Fruit fly (Drosophila melanogaster) whole organism, embryonic: ENCODE measurements around the gene Prim1.
A peak's percentile ranks its signal among the peaks of the same experiment; 100 is the strongest.

Experiments
- ATbp ChIP-seq: fragments of 200-800 bp; sonication (Bioruptor generic); optimal IDR thresholded peaks from 2 replicates; lab custom pipeline; 2017; ENCODE audit warnings: missing biosample characterization, mild to moderate bottlenecking, missing genetic modification characterization, missing genetic modification reagents
- BtbVII ChIP-seq: fragments of 200-800 bp; sonication (Bioruptor generic); optimal IDR thresholded peaks from 3 replicates; lab custom pipeline; 2017; ENCODE audit warnings: missing biosample characterization, mild to moderate bottlenecking, missing genetic modification characterization
- CG10321 ChIP-seq: fragments of 200-800 bp; sonication (Bioruptor generic); IDR thresholded peaks from 2 replicates; pipeline ENCODE4 v1.3.6; 2022; ENCODE audit warnings: missing biosample characterization, missing genetic modification characterization
- CG10979 ChIP-seq: fragments of 200-800 bp; sonication (Bioruptor generic); optimal IDR thresholded peaks from 2 replicates; lab custom pipeline; 2018; ENCODE audit warnings: missing biosample characterization, mild to moderate bottlenecking, missing genetic modification characterization, moderate library complexity
- CG12299 ChIP-seq: fragments of 200-800 bp; sonication (Bioruptor generic); optimal IDR thresholded peaks from 2 replicates; lab custom pipeline; 2018; ENCODE audit warnings: missing biosample characterization, mild to moderate bottlenecking, missing genetic modification characterization
- CG13775 ChIP-seq: fragments of 200-800 bp; sonication (Bioruptor generic); optimal IDR thresholded peaks from 3 replicates; lab custom pipeline; 2017; ENCODE audit warnings: missing biosample characterization, mild to moderate bottlenecking, missing genetic modification characterization
- CG15479 ChIP-seq: fragments of 200-800 bp; sonication (Bioruptor generic); optimal IDR thresholded peaks from 3 replicates; lab custom pipeline; 2019; ENCODE audit warnings: missing biosample characterization, mild to moderate bottlenecking, missing genetic modification characterization, moderate library complexity
- CG17912 ChIP-seq: fragments of 200-800 bp; sonication (Bioruptor generic); optimal IDR thresholded peaks from 2 replicates; lab custom pipeline; 2018; ENCODE audit warnings: missing biosample characterization, mild to moderate bottlenecking, missing genetic modification characterization
- CG18476 ChIP-seq: fragments of 200-800 bp; sonication (Bioruptor generic); optimal IDR thresholded peaks from 2 replicates; lab custom pipeline; 2016; ENCODE audit warnings: missing biosample characterization, mild to moderate bottlenecking, missing genetic modification characterization
- CG2889 ChIP-seq: fragments of 200-800 bp; sonication (Bioruptor generic); IDR thresholded peaks from 3 replicates; pipeline ENCODE4 v1.3.6; 2022; ENCODE audit warnings: missing biosample characterization, missing genetic modification characterization
- CG32767 ChIP-seq: fragments of 200-800 bp; sonication (Bioruptor generic); IDR thresholded peaks from 2 replicates; pipeline ENCODE4 v1.3.6; 2022; ENCODE audit warnings: missing biosample characterization, missing genetic modification characterization
- CG33557 ChIP-seq: fragments of 200-800 bp; sonication (Bioruptor generic); optimal IDR thresholded peaks from 2 replicates; lab custom pipeline; 2019; ENCODE audit warnings: missing biosample characterization, mild to moderate bottlenecking, missing genetic modification characterization, moderate library complexity
- CG3838 ChIP-seq: fragments of 200-800 bp; sonication (Bioruptor generic); optimal IDR thresholded peaks from 3 replicates; lab custom pipeline; 2016; ENCODE audit warnings: missing biosample characterization, missing genetic modification characterization
- CG4730 ChIP-seq: fragments of 200-800 bp; sonication (Bioruptor generic); IDR thresholded peaks from 2 replicates; pipeline ENCODE4 v1.3.6; 2022; ENCODE audit warnings: missing biosample characterization, missing genetic modification characterization
- CG6791 ChIP-seq: fragments of 200-800 bp; sonication (Bioruptor generic); IDR thresholded peaks from 3 replicates; pipeline ENCODE4 v1.3.6; 2022; ENCODE audit warnings: missing biosample characterization, missing genetic modification characterization; ENCODE audit not compliant: partially characterized antibody
- CG6854 ChIP-seq: fragments of 200-800 bp; sonication (Bioruptor generic); optimal IDR thresholded peaks from 3 replicates; lab custom pipeline; 2017; ENCODE audit warnings: missing biosample characterization, mild to moderate bottlenecking, missing genetic modification characterization
- CG7786 ChIP-seq: fragments of 200-800 bp; sonication (Bioruptor generic); optimal IDR thresholded peaks from 2 replicates; lab custom pipeline; 2016; ENCODE audit warnings: missing biosample characterization, missing genetic modification characterization
- CG8359 ChIP-seq: fragments of 200-800 bp; sonication (Bioruptor generic); optimal IDR thresholded peaks from 2 replicates; lab custom pipeline; 2017; ENCODE audit warnings: missing biosample characterization, mild to moderate bottlenecking, missing genetic modification characterization, borderline replicate concordance
- CG8924 ChIP-seq: fragments of 200-800 bp; optimal IDR thresholded peaks from 3 replicates; lab custom pipeline; 2019; ENCODE audit warnings: missing biosample characterization, mild to moderate bottlenecking, missing genetic modification characterization, moderate library complexity
- CrebB ChIP-seq: fragments of 200-800 bp; sonication (Bioruptor generic); optimal IDR thresholded peaks from 3 replicates; lab custom pipeline; 2018; ENCODE audit warnings: missing biosample characterization, mild to moderate bottlenecking, missing genetic modification characterization
- D ChIP-seq, 2 experiments: fragments of 200-800 bp in 1 of 2; fragments of >200 bp in 1 of 2; sonication (Bioruptor generic) in 1 of 2; optimal IDR thresholded peaks; 2 replicates in 1 of 2; 3 replicates in 1 of 2; lab custom pipeline; 2017; ENCODE audit warnings: mild to moderate bottlenecking in 1 of 2, missing biosample characterization in 1 of 2, missing genetic modification characterization in 1 of 2, missing genetic modification reagents in 1 of 2
- Dad ChIP-seq: fragments of 200-800 bp; sonication (Bioruptor generic); optimal IDR thresholded peaks from 3 replicates; lab custom pipeline; 2016; ENCODE audit warnings: missing biosample characterization, missing genetic modification characterization
- Dek ChIP-seq: fragments of 200-800 bp; sonication (Bioruptor generic); optimal IDR thresholded peaks from 3 replicates; lab custom pipeline; 2019; ENCODE audit warnings: missing biosample characterization, mild to moderate bottlenecking, missing genetic modification characterization, moderate library complexity
- Dip2 ChIP-seq: fragments of 200-800 bp; sonication (Bioruptor generic); IDR thresholded peaks from 2 replicates; pipeline ENCODE4 v1.3.6; 2022; ENCODE audit warnings: missing biosample characterization, missing genetic modification characterization
- Dp ChIP-seq: fragments of 200-800 bp; sonication (Bioruptor generic); optimal IDR thresholded peaks from 2 replicates; lab custom pipeline; 2018; ENCODE audit warnings: missing biosample characterization, mild to moderate bottlenecking, missing genetic modification characterization, moderate library complexity
- HmgD ChIP-seq: fragments of 200-800 bp; sonication (Bioruptor generic); optimal IDR thresholded peaks from 3 replicates; lab custom pipeline; 2016; ENCODE audit warnings: missing biosample characterization, missing genetic modification characterization
- Hsf ChIP-seq: fragments of 200-800 bp; sonication (Bioruptor generic); optimal IDR thresholded peaks from 3 replicates; lab custom pipeline; 2016; ENCODE audit warnings: missing biosample characterization, missing genetic modification characterization
- Lim3 ChIP-seq: fragments of 200-800 bp; sonication (Bioruptor generic); IDR thresholded peaks from 2 replicates; pipeline ENCODE4 v1.3.6; 2022; ENCODE audit warnings: missing biosample characterization, missing genetic modification characterization
- MESR4 ChIP-seq: fragments of 200-800 bp; sonication (Bioruptor generic); optimal IDR thresholded peaks from 2 replicates; lab custom pipeline; 2018; ENCODE audit warnings: missing biosample characterization, mild to moderate bottlenecking, missing genetic modification characterization, moderate library complexity
- Myb ChIP-seq: fragments of 200-800 bp; sonication (Bioruptor generic); optimal IDR thresholded peaks from 2 replicates; lab custom pipeline; 2016; ENCODE audit warnings: missing biosample characterization, missing genetic modification characterization
- Nf-YA ChIP-seq: fragments of 200-800 bp; sonication (Bioruptor generic); IDR thresholded peaks from 2 replicates; pipeline ENCODE4 v1.3.6; 2022; ENCODE audit warnings: missing biosample characterization, missing genetic modification characterization
- Rfx ChIP-seq: fragments of 200-800 bp; sonication (Bioruptor generic); IDR thresholded peaks from 2 replicates; pipeline ENCODE4 v1.3.6; 2022; ENCODE audit warnings: missing biosample characterization, missing genetic modification characterization
- Sin3A ChIP-seq: fragments of >200 bp; optimal IDR thresholded peaks from 2 replicates; lab custom pipeline; 2018
- Trl ChIP-seq, 3 experiments: fragments of >200 bp in 2 of 3; fragments of 200-800 bp in 1 of 3; sonication (Bioruptor generic) in 1 of 3; optimal IDR thresholded peaks; 2 replicates in 1 of 3; 3 replicates in 2 of 3; lab custom pipeline; 2016 to 2017; ENCODE audit warnings: missing biosample characterization in 1 of 3, missing genetic modification characterization in 1 of 3
- ac ChIP-seq: fragments of 200-800 bp; sonication (Bioruptor generic); optimal IDR thresholded peaks from 3 replicates; lab custom pipeline; 2017; ENCODE audit warnings: missing biosample characterization, mild to moderate bottlenecking, missing genetic modification characterization
- az2 ChIP-seq: fragments of 200-800 bp; sonication (Bioruptor generic); optimal IDR thresholded peaks from 3 replicates; lab custom pipeline; 2016; ENCODE audit warnings: missing biosample characterization, missing genetic modification characterization
- br ChIP-seq: fragments of >200 bp; optimal IDR thresholded peaks from 2 replicates; lab custom pipeline; 2017
- crc ChIP-seq: fragments of 200-800 bp; sonication (Bioruptor generic); optimal IDR thresholded peaks from 2 replicates; lab custom pipeline; 2016; ENCODE audit warnings: missing biosample characterization, missing genetic modification characterization
- exex ChIP-seq: fragments of 200-800 bp; sonication (Bioruptor generic); optimal IDR thresholded peaks from 4 replicates; lab custom pipeline; 2018; ENCODE audit warnings: missing biosample characterization, mild to moderate bottlenecking, missing genetic modification characterization, moderate library complexity
- eyg ChIP-seq: fragments of 200-800 bp; sonication (Bioruptor generic); optimal IDR thresholded peaks from 3 replicates; lab custom pipeline; 2016; ENCODE audit warnings: missing biosample characterization, missing genetic modification characterization
- h ChIP-seq: fragments of >200 bp; optimal IDR thresholded peaks from 2 replicates; lab custom pipeline; 2017
- her ChIP-seq: fragments of 200-800 bp; sonication (Bioruptor generic); optimal IDR thresholded peaks from 2 replicates; lab custom pipeline; 2016; ENCODE audit warnings: missing biosample characterization, missing genetic modification characterization
- hkb ChIP-seq, 2 experiments: fragments of 200-800 bp in 1 of 2; fragments of >200 bp in 1 of 2; sonication (Bioruptor generic) in 1 of 2; IDR thresholded peaks in 1 of 2; optimal IDR thresholded peaks in 1 of 2; 2 replicates each; pipeline versions ENCODE4 v1.3.6 to Lab custom; 2017 to 2022; ENCODE audit warnings: missing biosample characterization in 1 of 2, missing genetic modification characterization in 1 of 2
- jing ChIP-seq: fragments of 200-800 bp; sonication (Bioruptor generic); optimal IDR thresholded peaks from 2 replicates; lab custom pipeline; 2018; ENCODE audit warnings: missing biosample characterization, mild to moderate bottlenecking, missing genetic modification characterization
- nerfin-1 ChIP-seq: fragments of 200-800 bp; sonication (Bioruptor generic); optimal IDR thresholded peaks from 3 replicates; lab custom pipeline; 2019; ENCODE audit warnings: missing biosample characterization, mild to moderate bottlenecking, missing genetic modification characterization, moderate library complexity
- sc ChIP-seq, 3 experiments: fragments of >200 bp in 2 of 3; fragments of 200-800 bp in 1 of 3; sonication (Bioruptor generic) in 1 of 3; optimal IDR thresholded peaks; 2 replicates in 2 of 3; 3 replicates in 1 of 3; lab custom pipeline; 2017; ENCODE audit warnings: mild to moderate bottlenecking in 1 of 3, missing biosample characterization in 1 of 3, missing genetic modification characterization in 1 of 3, missing genetic modification reagents in 1 of 3
- twi ChIP-seq: fragments of 200-800 bp; optimal IDR thresholded peaks from 2 replicates; lab custom pipeline; 2019; ENCODE audit warnings: missing biosample characterization, mild to moderate bottlenecking, missing genetic modification characterization, moderate library complexity
- vvl ChIP-seq: fragments of 200-800 bp; sonication (Bioruptor generic); IDR thresholded peaks from 2 replicates; pipeline ENCODE4 v1.3.6; 2022; ENCODE audit warnings: missing biosample characterization, missing genetic modification characterization

The Prim1 gene

DNA sequence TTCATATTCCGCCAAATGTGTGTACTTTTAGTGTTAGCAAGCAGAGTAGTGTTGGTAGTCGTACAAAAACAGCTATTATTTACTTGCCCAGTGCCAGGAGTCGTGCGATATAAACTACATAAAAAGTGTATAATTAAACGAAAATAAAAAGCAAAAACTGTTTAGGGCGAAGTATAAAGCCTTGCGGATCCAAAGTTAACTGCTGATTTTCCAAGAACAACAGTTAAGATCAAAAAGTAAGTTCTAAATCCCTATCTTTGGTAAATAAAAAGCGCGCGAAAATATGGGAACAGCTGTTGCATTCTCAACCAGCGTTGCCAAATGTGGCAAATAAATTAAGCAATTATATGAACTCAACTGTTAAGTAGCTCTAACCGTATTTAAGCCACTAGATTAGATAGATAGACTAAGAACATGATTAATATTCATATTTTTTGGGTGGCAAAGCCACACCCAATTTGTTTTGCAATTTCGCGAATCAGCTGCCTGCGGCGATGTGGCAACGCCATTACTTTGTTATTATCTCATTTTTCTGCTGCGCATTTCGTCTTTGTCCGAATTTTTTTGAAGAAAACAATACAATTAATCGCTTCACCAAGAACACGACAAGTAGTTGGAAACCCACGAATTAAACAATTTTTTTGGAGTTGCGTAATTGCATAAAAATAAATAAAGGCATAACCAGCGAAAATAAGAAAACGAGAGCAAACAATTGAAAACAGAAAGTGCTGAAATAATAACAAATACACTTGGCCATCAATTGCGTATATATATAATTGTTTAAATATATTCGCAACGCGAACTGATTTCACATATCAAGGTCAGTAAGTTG lies at the start of gene Prim1, which contains the start of gene CG7083 (continued):
- no peak for TF ChIP-seq Lim3
- no peak for TF ChIP-seq D (optimal IDR thresholded peaks at IDR 0.05; lab: Kevin White, UChicago)
- peak; percentile 17 for TF ChIP-seq D (GFP tag; optimal IDR thresholded peaks at IDR 0.05; lab: Kevin White, UChicago)
- no peak for TF ChIP-seq Dip2 (GFP tag; lab: Robert Waterston, UW)
- peak; percentile 46 for TF ChIP-seq nerfin-1 (tag; lab: Kevin White, UChicago)
- peak; percentile 38 for TF ChIP-seq CG33557 (GFP tag; lab: Kevin White, UChicago)
- TF ChIP-seq CG6791: no peak
- TF ChIP-seq Myb (GFP tag; lab: Kevin White, UChicago): peak; percentile 55
- peak; percentile 49 for TF ChIP-seq CG8924
- TF ChIP-seq BtbVII (GFP tag; lab: Kevin White, UChicago): peak; percentile 44
- no peak for TF ChIP-seq CrebB (tag; lab: Kevin White, UChicago)
- no peak for TF ChIP-seq Nf-YA (GFP tag; lab: Robert Waterston, UW)
- TF ChIP-seq CG6854 (GFP tag; lab: Kevin White, UChicago): no peak
- no peak for TF ChIP-seq jing
- no peak for TF ChIP-seq sc (optimal IDR thresholded peaks at IDR 0.05; lab: Kevin White, UChicago)
- TF ChIP-seq sc (GFP tag; optimal IDR thresholded peaks at IDR 0.05; lab: Kevin White, UChicago): peak; percentile 48
- peak; percentile 57 for TF ChIP-seq CG7786 (GFP tag; lab: Kevin White, UChicago)
- peak; percentile 49 for TF ChIP-seq eyg (GFP tag; lab: Kevin White, UChicago)
- TF ChIP-seq CG10979: peak; percentile 50
- peak; percentile 68 for TF ChIP-seq CG13775 (GFP tag; lab: Kevin White, UChicago)
- TF ChIP-seq CG10321: no peak
- TF ChIP-seq CG17912 (GFP tag; lab: Kevin White, UChicago): no peak
- TF ChIP-seq exex: peak; percentile 35
- TF ChIP-seq Trl (optimal IDR thresholded peaks at IDR 0.05; lab: Kevin White, UChicago): no peak
- peak; percentile 65 for TF ChIP-seq Trl (GFP tag; optimal IDR thresholded peaks at IDR 0.05; lab: Kevin White, UChicago)
- TF ChIP-seq MESR4: peak; percentile 54
- peak; percentile 62 for TF ChIP-seq vvl (GFP tag; lab: Robert Waterston, UW)
- TF ChIP-seq her: peak; percentile 61
- peak; percentile 51 for TF ChIP-seq Rfx (GFP tag; lab: Robert Waterston, UW)
- peak; percentile 26 for TF ChIP-seq HmgD
- peak; percentile 17 for TF ChIP-seq hkb (optimal IDR thresholded peaks at IDR 0.05; lab: Kevin White, UChicago)
- 0 out of 2 replicates have a peak, but pooled peaks have one; percentile 21 for TF ChIP-seq hkb (GFP tag; IDR thresholded peaks at IDR 0.05; lab: Robert Waterston, UW)
- TF ChIP-seq CG8359 (GFP tag; lab: Kevin White, UChicago): no peak
- TF ChIP-seq Dek (tag; lab: Kevin White, UChicago): no peak
- peak; percentile 27 for TF ChIP-seq CG18476 (GFP tag; lab: Kevin White, UChicago)
- TF ChIP-seq CG2889 (GFP tag; lab: Robert Waterston, UW): no peak
- TF ChIP-seq ac: peak; percentile 0
- TF ChIP-seq Sin3A: peak; percentile 78
- TF ChIP-seq CG12299 (tag; lab: Kevin White, UChicago): peak; percentile 51
- no peak for TF ChIP-seq h
- peak; percentile 81 for TF ChIP-seq Dp
- TF ChIP-seq twi (tag; lab: Kevin White, UChicago): no peak
- TF ChIP-seq az2 (GFP tag; lab: Kevin White, UChicago): peak; percentile 63
- TF ChIP-seq Dad (GFP tag; lab: Kevin White, UChicago): peak; percentile 31
- peak; percentile 11 for TF ChIP-seq ATbp (GFP tag; lab: Kevin White, UChicago)
- peak; percentile 35 for TF ChIP-seq crc (GFP tag; lab: Kevin White, UChicago)
- peak; percentile 66 for TF ChIP-seq Hsf
- TF ChIP-seq CG15479 (GFP tag; lab: Kevin White, UChicago): peak; percentile 33
- TF ChIP-seq CG32767 (GFP tag; lab: Robert Waterston, UW): no peak
- no peak for TF ChIP-seq CG3838 (GFP tag; lab: Kevin White, UChicago)
- no peak for TF ChIP-seq CG4730 (GFP tag; lab: Robert Waterston, UW)
- TF ChIP-seq br (lab: Kevin White, UChicago): no peak
